Fruit fly (Drosophila melanogaster) whole organism, embryonic: ENCODE data around the gene Spn28B.

ENCODE experiments used
- Atf-2 ChIP-seq: fragments of 200-800 bp; sonication (Bioruptor generic); optimal IDR thresholded peaks from 2 replicates; lab custom pipeline; 2016; ENCODE audit warnings: missing biosample characterization, missing genetic modification characterization
- Atf3 ChIP-seq: fragments of 200-800 bp; sonication (Bioruptor generic); optimal IDR thresholded peaks from 3 replicates; lab custom pipeline; 2016; ENCODE audit warnings: missing biosample characterization, missing genetic modification characterization
- CG11696 ChIP-seq: fragments of 200-800 bp; sonication (Bioruptor generic); IDR thresholded peaks from 2 replicates; pipeline ENCODE4 v1.3.6; 2022; ENCODE audit warnings: missing biosample characterization, missing genetic modification characterization
- CG12942 ChIP-seq: fragments of 200-800 bp; sonication (Bioruptor generic); optimal IDR thresholded peaks from 3 replicates; lab custom pipeline; 2016; ENCODE audit warnings: missing biosample characterization, missing genetic modification characterization
- CG15479 ChIP-seq: fragments of 200-800 bp; sonication (Bioruptor generic); optimal IDR thresholded peaks from 3 replicates; lab custom pipeline; 2019; ENCODE audit warnings: missing biosample characterization, mild to moderate bottlenecking, missing genetic modification characterization, moderate library complexity
- CG16779 ChIP-seq: fragments of 200-800 bp; sonication (Bioruptor generic); IDR thresholded peaks from 2 replicates; pipeline ENCODE4 v1.3.6; 2022; ENCODE audit warnings: missing biosample characterization, missing genetic modification characterization
- CG17612 ChIP-seq: fragments of 200-800 bp; sonication (Bioruptor generic); IDR thresholded peaks from 2 replicates; pipeline ENCODE4 v1.3.6; 2022; ENCODE audit warnings: missing biosample characterization, missing genetic modification characterization
- CG1792 ChIP-seq: fragments of 200-800 bp; sonication (Bioruptor generic); optimal IDR thresholded peaks from 2 replicates; lab custom pipeline; 2016; ENCODE audit warnings: missing biosample characterization, missing genetic modification characterization
- CG34224 ChIP-seq: fragments of 200-800 bp; sonication (Bioruptor generic); IDR thresholded peaks from 3 replicates; pipeline ENCODE4 v1.3.6; 2022; ENCODE audit warnings: missing biosample characterization, missing genetic modification characterization; ENCODE audit not compliant: partially characterized antibody
- CG3847 ChIP-seq: fragments of 200-800 bp; sonication (Bioruptor generic); IDR thresholded peaks from 2 replicates; pipeline ENCODE4 v1.3.6; 2022; ENCODE audit warnings: missing biosample characterization, missing genetic modification characterization
- CG3995 ChIP-seq: fragments of 200-800 bp; sonication (Bioruptor generic); optimal IDR thresholded peaks from 3 replicates; lab custom pipeline; 2016; ENCODE audit warnings: missing biosample characterization, missing genetic modification characterization
- CG4282 ChIP-seq: fragments of 200-800 bp; sonication (Bioruptor generic); optimal IDR thresholded peaks from 2 replicates; lab custom pipeline; 2016; ENCODE audit warnings: missing biosample characterization, missing genetic modification characterization
- CG4404 ChIP-seq: fragments of 200-800 bp; sonication (Bioruptor generic); IDR thresholded peaks from 2 replicates; pipeline ENCODE4 v1.3.6; 2022; ENCODE audit warnings: missing biosample characterization, missing genetic modification characterization
- CG4854 ChIP-seq: fragments of 200-800 bp; sonication (Bioruptor generic); optimal IDR thresholded peaks from 2 replicates; lab custom pipeline; 2016; ENCODE audit warnings: missing biosample characterization, missing genetic modification characterization, inconsistent platforms
- CG5245 ChIP-seq: fragments of 200-800 bp; sonication (Bioruptor generic); optimal IDR thresholded peaks from 3 replicates; lab custom pipeline; 2016; ENCODE audit warnings: missing biosample characterization, missing genetic modification characterization
- CG6854 ChIP-seq: fragments of 200-800 bp; sonication (Bioruptor generic); optimal IDR thresholded peaks from 3 replicates; lab custom pipeline; 2017; ENCODE audit warnings: missing biosample characterization, mild to moderate bottlenecking, missing genetic modification characterization
- CG7556 ChIP-seq: fragments of 200-800 bp; sonication (Bioruptor generic); optimal IDR thresholded peaks from 2 replicates; lab custom pipeline; 2017; ENCODE audit warnings: missing biosample characterization, mild to moderate bottlenecking, missing genetic modification characterization
- CG7745 ChIP-seq: fragments of 200-800 bp; sonication (Bioruptor generic); optimal IDR thresholded peaks from 2 replicates; lab custom pipeline; 2018; ENCODE audit warnings: missing biosample characterization, mild to moderate bottlenecking, missing genetic modification characterization, moderate library complexity
- CG8281 ChIP-seq: fragments of 200-800 bp; sonication (Bioruptor generic); optimal IDR thresholded peaks from 2 replicates; lab custom pipeline; 2018; ENCODE audit warnings: missing biosample characterization, mild to moderate bottlenecking, missing genetic modification characterization, moderate library complexity
- CG8290 ChIP-seq, 3 experiments: fragments of 200-800 bp; sonication (Bioruptor generic); optimal IDR thresholded peaks; 2 replicates each; lab custom pipeline; 2016 to 2019; ENCODE audit warnings: missing biosample characterization in 3 of 3, missing genetic modification characterization in 3 of 3, mild to moderate bottlenecking in 2 of 3, moderate library complexity in 1 of 3
- CG8478 ChIP-seq: fragments of >200 bp; optimal IDR thresholded peaks from 2 replicates; lab custom pipeline; 2018
- CG8924 ChIP-seq: fragments of 200-800 bp; optimal IDR thresholded peaks from 3 replicates; lab custom pipeline; 2019; ENCODE audit warnings: missing biosample characterization, mild to moderate bottlenecking, missing genetic modification characterization, moderate library complexity
- CG9609 ChIP-seq: fragments of 200-800 bp; sonication (Bioruptor generic); optimal IDR thresholded peaks from 3 replicates; lab custom pipeline; 2016; ENCODE audit warnings: missing biosample characterization, missing genetic modification characterization
- CG9932 ChIP-seq: fragments of 200-800 bp; sonication (Bioruptor generic); IDR thresholded peaks from 2 replicates; pipeline ENCODE4 v1.3.6; 2022; ENCODE audit warnings: missing biosample characterization, missing genetic modification characterization
- CoRest ChIP-seq: fragments of 200-800 bp; sonication (Bioruptor generic); optimal IDR thresholded peaks from 3 replicates; lab custom pipeline; 2018; ENCODE audit warnings: missing biosample characterization, mild to moderate bottlenecking, missing genetic modification characterization, moderate library complexity
- Dfd ChIP-seq, 2 experiments: fragments of >200 bp; optimal IDR thresholded peaks; 2 replicates each; lab custom pipeline; 2017; ENCODE audit warnings: missing biosample characterization in 2 of 2, missing genetic modification characterization in 2 of 2
- Dip3 ChIP-seq: fragments of 200-800 bp; sonication (Bioruptor generic); optimal IDR thresholded peaks from 3 replicates; lab custom pipeline; 2016; ENCODE audit warnings: missing biosample characterization, missing genetic modification characterization
- Doc3 ChIP-seq: fragments of 200-800 bp; sonication (Bioruptor generic); IDR thresholded peaks from 3 replicates; pipeline ENCODE4 v1.3.6; 2022; ENCODE audit warnings: missing biosample characterization, missing genetic modification characterization; ENCODE audit not compliant: partially characterized antibody
- Hmr ChIP-seq: fragments of 200-800 bp; sonication (Bioruptor generic); optimal IDR thresholded peaks from 3 replicates; lab custom pipeline; 2017; ENCODE audit warnings: mild to moderate bottlenecking, missing biosample characterization, missing genetic modification reagents, missing genetic modification characterization
- MTF-1 ChIP-seq: fragments of 200-800 bp; sonication (Bioruptor generic); optimal IDR thresholded peaks from 2 replicates; lab custom pipeline; 2018; ENCODE audit warnings: missing biosample characterization, mild to moderate bottlenecking, missing genetic modification characterization, borderline replicate concordance
- Six4 ChIP-seq: fragments of 200-800 bp; sonication (Bioruptor generic); optimal IDR thresholded peaks from 2 replicates; lab custom pipeline; 2016; ENCODE audit warnings: missing biosample characterization, missing genetic modification characterization
- Xbp1 ChIP-seq: fragments of 200-800 bp; sonication (Bioruptor generic); optimal IDR thresholded peaks from 3 replicates; lab custom pipeline; 2016; ENCODE audit warnings: missing biosample characterization, mild to moderate bottlenecking, missing genetic modification characterization
- chinmo ChIP-seq: fragments of 200-800 bp; sonication (Bioruptor generic); IDR thresholded peaks from 4 replicates; pipeline ENCODE4 v1.3.6; 2022; ENCODE audit warnings: missing biosample characterization, missing genetic modification characterization; ENCODE audit not compliant: partially characterized antibody
- dmrt99B ChIP-seq: fragments of 200-800 bp; sonication (Bioruptor generic); optimal IDR thresholded peaks from 2 replicates; lab custom pipeline; 2018; ENCODE audit warnings: missing biosample characterization, mild to moderate bottlenecking, missing genetic modification characterization, moderate library complexity
- eve ChIP-seq, 2 experiments: fragments of >200 bp; optimal IDR thresholded peaks; 2 replicates each; lab custom pipeline; 2017; ENCODE audit warnings: missing biosample characterization in 2 of 2, missing genetic modification characterization in 2 of 2
- gsb ChIP-seq: fragments of 200-800 bp; sonication (Bioruptor generic); IDR thresholded peaks from 2 replicates; pipeline ENCODE4 v1.3.6; 2022; ENCODE audit warnings: missing biosample characterization, missing genetic modification characterization
- inv ChIP-seq: fragments of 200-800 bp; sonication (Bioruptor generic); IDR thresholded peaks from 2 replicates; pipeline ENCODE4 v1.3.6; 2022; ENCODE audit warnings: missing biosample characterization, missing genetic modification characterization; ENCODE audit not compliant: partially characterized antibody
- jigr1 ChIP-seq: fragments of 200-800 bp; sonication (Bioruptor generic); IDR thresholded peaks from 3 replicates; pipeline ENCODE4 v1.3.6; 2022; ENCODE audit warnings: missing biosample characterization, missing genetic modification characterization
- nerfin-1 ChIP-seq: fragments of 200-800 bp; sonication (Bioruptor generic); optimal IDR thresholded peaks from 3 replicates; lab custom pipeline; 2019; ENCODE audit warnings: missing biosample characterization, mild to moderate bottlenecking, missing genetic modification characterization, moderate library complexity
- onecut ChIP-seq: fragments of 200-800 bp; sonication (Bioruptor generic); IDR thresholded peaks from 2 replicates; pipeline ENCODE4 v1.3.6; 2022; ENCODE audit warnings: missing biosample characterization, missing genetic modification characterization
- pan ChIP-seq, 4 experiments: fragments of >200 bp in 3 of 4; fragments of 200-800 bp in 1 of 4; sonication (Bioruptor generic) in 1 of 4; optimal IDR thresholded peaks in 3 of 4; IDR thresholded peaks in 1 of 4; 2 replicates each; pipeline versions ENCODE4 v1.3.6 to Lab custom; 2017 to 2022; ENCODE audit warnings: missing biosample characterization in 2 of 4, missing genetic modification characterization in 2 of 4, mixed read lengths in 1 of 4
- peb ChIP-seq: fragments of 200-800 bp; sonication (Bioruptor generic); IDR thresholded peaks from 2 replicates; pipeline ENCODE4 v1.3.6; 2022; ENCODE audit warnings: missing biosample characterization, missing genetic modification characterization
- pfk ChIP-seq: fragments of 200-800 bp; sonication (Bioruptor generic); optimal IDR thresholded peaks from 2 replicates; lab custom pipeline; 2018; ENCODE audit warnings: missing biosample characterization, mild to moderate bottlenecking, missing genetic modification characterization, moderate library complexity
- sna ChIP-seq: fragments of 200-800 bp; sonication (Bioruptor generic); IDR thresholded peaks from 2 replicates; pipeline ENCODE4 v1.3.6; 2022; ENCODE audit warnings: missing biosample characterization, missing genetic modification characterization; ENCODE audit not compliant: partially characterized antibody
- sqz ChIP-seq: fragments of 200-800 bp; sonication (Bioruptor generic); optimal IDR thresholded peaks from 3 replicates; lab custom pipeline; 2018; ENCODE audit warnings: missing biosample characterization, mild to moderate bottlenecking, missing genetic modification characterization
- tio ChIP-seq: fragments of 200-800 bp; sonication (Bioruptor generic); optimal IDR thresholded peaks from 2 replicates; lab custom pipeline; 2017; ENCODE audit warnings: missing biosample characterization, missing genetic modification characterization, inconsistent platforms
- wdn ChIP-seq: fragments of 200-800 bp; sonication (Bioruptor generic); IDR thresholded peaks from 2 replicates; pipeline ENCODE4 v1.3.6; 2022; ENCODE audit warnings: missing biosample characterization, missing genetic modification characterization

Gene Spn28B

dm6 chr2L:7576462-7577360, 5.0 kb upstream of the Spn28B start (continued):
- TF ChIP-seq eve (GFP tag; optimal IDR thresholded peaks at IDR 0.05; lab: Kevin White, UChicago) (peak in 1 of 2 experiments; percentile 97), CG16779 (GFP tag; lab: Robert Waterston, UW) (0 out of 2 replicates have a peak, but pooled peaks have one; percentile 35), CG7745 (tag; lab: Kevin White, UChicago) (peak; percentile 98), CG3995 (GFP tag; lab: Kevin White, UChicago) (no peak), CG34224 (GFP tag; lab: Robert Waterston, UW) (peak; percentile 21; the same call in 1 of the 3 replicates), CG9932 (GFP tag; lab: Robert Waterston, UW) (no peak), CG8924 (tag; lab: Kevin White, UChicago) (peak; percentile 80), CG8290 (GFP tag; optimal IDR thresholded peaks at IDR 0.05; lab: Kevin White, UChicago) (peak; percentile 64), CG8290 (tag; optimal IDR thresholded peaks at IDR 0.05; lab: Kevin White, UChicago) (peak; percentile 73 to 83), MTF-1 (GFP tag; lab: Kevin White, UChicago) (peak; percentile 81), CG4282 (GFP tag; lab: Kevin White, UChicago) (peak; percentile 17), CG4854 (GFP tag; lab: Kevin White, UChicago) (peak; percentile 46), Doc3 (GFP tag; lab: Robert Waterston, UW) (no peak), CG6854 (GFP tag; lab: Kevin White, UChicago) (peak; percentile 49), CG8281 (peak; percentile 49), Six4 (GFP tag; lab: Kevin White, UChicago) (peak; percentile 87), CG15479 (GFP tag; lab: Kevin White, UChicago) (peak; percentile 72), tio (GFP tag; lab: Kevin White, UChicago) (no peak), CG9609 (GFP tag; lab: Kevin White, UChicago) (peak; percentile 16), CG17612 (GFP tag; lab: Robert Waterston, UW) (peak; percentile 66; the same call in 1 of the 2 replicates), CG8478 (lab: Kevin White, UChicago) (no peak), sna (GFP tag; lab: Robert Waterston, UW) (no peak), Atf-2 (GFP tag; lab: Kevin White, UChicago) (peak; percentile 87), onecut (GFP tag; lab: Robert Waterston, UW) (peak; percentile 73), inv (no peak), CoRest (tag; lab: Kevin White, UChicago) (peak; percentile 87), Dfd (GFP tag; optimal IDR thresholded peaks at IDR 0.05; lab: Kevin White, UChicago) (no peak), CG7556 (GFP tag; lab: Kevin White, UChicago) (peak; percentile 75), CG11696 (GFP tag; lab: Robert Waterston, UW) (peak; percentile 99), dmrt99B (tag; lab: Kevin White, UChicago) (peak; percentile 94), pan (optimal IDR thresholded peaks at IDR 0.05; lab: Kevin White, UChicago) (no peak), pan (GFP tag; optimal IDR thresholded peaks at IDR 0.05 in 1 of 2, IDR thresholded peaks at IDR 0.05 in 1 of 2) (peak in 1 of 2 experiments; percentile 84), Dip3 (GFP tag; lab: Kevin White, UChicago) (peak; percentile 67), wdn (GFP tag; lab: Robert Waterston, UW) (0 out of 2 replicates have a peak, but pooled peaks have one; percentile 18), CG3847 (GFP tag; lab: Robert Waterston, UW) (peak; percentile 68), nerfin-1 (tag; lab: Kevin White, UChicago) (peak; percentile 87), CG12942 (peak; percentile 18), pfk (GFP tag; lab: Kevin White, UChicago) (peak; percentile 33), sqz (peak; percentile 64), peb (GFP tag; lab: Robert Waterston, UW) (peak; percentile 76), CG4404 (GFP tag; lab: Robert Waterston, UW) (peak; percentile 71), Xbp1 (GFP tag; lab: Kevin White, UChicago) (peak; percentile 90), chinmo (GFP tag; lab: Robert Waterston, UW) (peak; percentile 80; the same call in 2 of the 4 replicates), Hmr (GFP tag; lab: Kevin White, UChicago) (no peak), CG5245 (peak; percentile 66), gsb (GFP tag; lab: Robert Waterston, UW) (no peak), jigr1 (GFP tag; lab: Robert Waterston, UW) (peak; percentile 44; the same call in 1 of the 3 replicates), CG1792 (GFP tag; lab: Kevin White, UChicago) (peak; percentile 67), Atf3 (peak; percentile 59)
